Worm (Caenorhabditis elegans) whole organism, L4 larva: Measurements from ENCODE around the gene akap-1.

Source experiments
- Y48G9A.11 ChIP-seq: fragments of 200-800 bp; sonication (Bioruptor generic); IDR thresholded peaks from 2 replicates; pipeline ENCODE4 v1.3.6; 2022; ENCODE audit warnings: missing genetic modification reagents, missing genetic modification characterization, missing compliant biosample characterization
- aly-2 ChIP-seq: sonication (generic microtip); optimal IDR thresholded peaks from 2 replicates; lab custom pipeline; 2018; ENCODE audit warnings: missing biosample characterization, missing genetic modification characterization
- ama-1 ChIP-seq: fragments of 150-350 bp; optimal IDR thresholded peaks from 2 replicates; lab custom pipeline; 2014; ENCODE audit warnings: inconsistent platforms, mixed read lengths
- ceh-44 ChIP-seq: fragments of 200-800 bp; sonication (Bioruptor generic); IDR thresholded peaks from 2 replicates; pipeline ENCODE4 v1.3.6; 2022; ENCODE audit warnings: missing genetic modification reagents, missing genetic modification characterization, missing compliant biosample characterization
- daf-16 ChIP-seq, 3 experiments: sonication (generic microtip); optimal IDR thresholded peaks; 2 replicates each; lab custom pipeline; 2016 to 2017; ENCODE audit warnings: missing genetic modification characterization in 3 of 3, missing genetic modification reagents in 3 of 3, mild to moderate bottlenecking in 2 of 3, missing compliant biosample characterization in 2 of 3, missing biosample characterization in 1 of 3, moderate library complexity in 1 of 3
- dmd-9 ChIP-seq: fragments of 200-800 bp; sonication (Bioruptor generic); IDR thresholded peaks from 2 replicates; pipeline ENCODE4 v1.3.6; 2022; ENCODE audit warnings: missing genetic modification reagents, missing genetic modification characterization, missing compliant biosample characterization
- hmg-1.1 ChIP-seq: fragments of 200-800 bp; sonication (Bioruptor generic); IDR thresholded peaks from 2 replicates; pipeline ENCODE4 v1.3.6; 2022; ENCODE audit warnings: missing genetic modification reagents, missing genetic modification characterization, missing compliant biosample characterization
- lin-13 ChIP-seq: fragments of 150-350 bp; optimal IDR thresholded peaks from 2 replicates; lab custom pipeline; 2014; ENCODE audit warnings: missing biosample characterization, missing genetic modification reagents, missing genetic modification characterization
- mep-1 ChIP-seq: fragments of 150-350 bp; sonication (generic microtip); optimal IDR thresholded peaks from 3 replicates; lab custom pipeline; 2014; ENCODE audit warnings: missing biosample characterization, missing genetic modification characterization
- mxl-3 ChIP-seq: fragments of 200-800 bp; sonication (Bioruptor generic); optimal IDR thresholded peaks from 2 replicates; lab custom pipeline; 2018; ENCODE audit warnings: mild to moderate bottlenecking, missing genetic modification characterization, missing compliant biosample characterization
- nhr-6 ChIP-seq: fragments of 150-350 bp; optimal IDR thresholded peaks from 2 replicates; lab custom pipeline; 2014; ENCODE audit warnings: missing biosample characterization, missing genetic modification characterization
- pha-4 ChIP-seq, 2 experiments: fragments of 150-350 bp in 1 of 2; fragments of 200-800 bp in 1 of 2; sonication (Bioruptor generic) in 1 of 2; IDR thresholded peaks in 1 of 2; optimal IDR thresholded peaks in 1 of 2; 2 replicates each; pipeline versions ENCODE4 v1.3.6 to Lab custom; 2014 to 2022; ENCODE audit warnings: missing genetic modification characterization in 2 of 2, missing genetic modification reagents in 2 of 2, missing biosample characterization in 1 of 2, missing compliant biosample characterization in 1 of 2
- unc-62 ChIP-seq, 3 experiments: fragments of 150-350 bp in 1 of 3; sonication (generic microtip); optimal IDR thresholded peaks in 2 of 3; peaks in 1 of 3; 1 replicate in 1 of 3; 2 replicates in 2 of 3; lab custom pipeline; 2014 to 2017; ENCODE audit warnings: missing biosample characterization in 3 of 3, missing genetic modification characterization in 3 of 3, missing genetic modification reagents in 3 of 3, missing genotype in 1 of 3
- zag-1 ChIP-seq: fragments of 150-350 bp; optimal IDR thresholded peaks from 2 replicates; lab custom pipeline; 2014; ENCODE audit warnings: missing biosample characterization, missing genetic modification characterization

ce11 chrIII:6359171-6359854 lies 6.1 kb downstream of the akap-1 start:
- TF ChIP-seq daf-16 (GFP tag; optimal IDR thresholded peaks at IDR 0.05; lab: Kevin White, UChicago) (no peak), daf-16 (tag; optimal IDR thresholded peaks at IDR 0.05; lab: Kevin White, UChicago) (no peak), mxl-3 (GFP tag; lab: Kevin White, UChicago) (no peak), nhr-6 (tag; lab: Kevin White, UChicago) (no peak), mep-1 (no peak), ceh-44 (no peak), ama-1 (peak; percentile 14), Y48G9A.11 (GFP tag; lab: Robert Waterston, UW) (no peak), aly-2 (tag; lab: Kevin White, UChicago) (no peak), lin-13 (no peak), unc-62 (GFP tag; optimal IDR thresholded peaks at IDR 0.05 in 1 of 2; lab: Kevin White, UChicago) (peak in 1 of 2 experiments; percentile 98), unc-62 (tag; optimal IDR thresholded peaks at IDR 0.05; lab: Kevin White, UChicago) (no peak), hmg-1.1 (GFP tag; lab: Robert Waterston, UW) (no peak), dmd-9 (GFP tag; lab: Robert Waterston, UW) (no peak), zag-1 (no peak), pha-4 (GFP tag; IDR thresholded peaks at IDR 0.05; lab: Robert Waterston, UW) (no peak), pha-4 (tag; optimal IDR thresholded peaks at IDR 0.05; lab: Kevin White, UChicago) (no peak)
